Worm (Caenorhabditis elegans): Measurements from ENCODE around the gene Y41E3.18.
A peak's percentile ranks its signal among the peaks of the same experiment; 100 is the strongest.

Gene Y41E3.18

DNA sequence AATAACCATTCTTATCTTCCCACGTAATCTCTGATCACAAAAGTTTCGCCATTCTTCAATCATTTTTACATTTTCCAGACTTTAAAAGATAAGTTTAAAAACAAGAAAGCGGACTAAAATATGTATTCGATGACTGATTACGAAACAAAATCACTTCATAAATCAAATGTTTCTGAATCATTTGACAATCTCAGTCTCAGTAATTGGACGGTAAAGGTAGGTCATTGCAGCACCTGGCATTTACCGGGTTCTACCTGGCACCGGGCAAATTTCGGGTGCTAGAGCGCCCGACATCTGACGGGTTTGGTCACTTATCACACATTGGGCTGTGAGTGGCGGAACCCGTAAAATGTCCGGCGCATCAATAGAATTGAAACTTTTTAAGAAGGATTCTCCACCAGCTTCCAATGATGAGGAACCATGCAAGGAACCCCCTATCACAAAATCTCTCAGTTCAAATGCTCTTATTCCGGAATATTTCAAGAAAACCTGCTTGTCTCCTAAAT is 9.4 kb downstream of the Y41E3.18 start, which contains the start of gene Y41E3.19:
Y41E3.19 (plus strand) TSS at position 51 of the 506 bp plus-strand sequence.
- TF ChIP-seq pha-4 (tag; optimal IDR thresholded peaks at IDR 0.05) (no peak), nhr-2 (tag; optimal IDR thresholded peaks at IDR 0.05) (no peak), cnd-1 (tag; optimal IDR thresholded peaks at IDR 0.05) (no peak), M03D4.4 (tag; optimal IDR thresholded peaks at IDR 0.05) (no peak), flh-1 (GFP tag; optimal IDR thresholded peaks at IDR 0.05) (no peak), ceh-83 (GFP tag; optimal IDR thresholded peaks at IDR 0.05) (no peak), hlh-1 (tag; optimal IDR thresholded peaks at IDR 0.05) (no peak), elt-3 (tag; optimal IDR thresholded peaks at IDR 0.05) (no peak), zip-8 (tag; optimal IDR thresholded peaks at IDR 0.05) (no peak), blmp-1 (tag; optimal IDR thresholded peaks at IDR 0.05) (no peak), drap-1 (GFP tag; optimal IDR thresholded peaks at IDR 0.05) (no peak), nhr-12 (tag; optimal IDR thresholded peaks at IDR 0.05) (no peak), sem-2 (GFP tag; optimal IDR thresholded peaks at IDR 0.05) (no peak), ceh-39 (tag; optimal IDR thresholded peaks at IDR 0.05) (no peak), bed-3 (GFP tag; optimal IDR thresholded peaks at IDR 0.05) (no peak), unc-62 (GFP tag; optimal IDR thresholded peaks at IDR 0.05) (no peak), nhr-76 (tag; optimal IDR thresholded peaks at IDR 0.05) (no peak), ces-1 (GFP tag; optimal IDR thresholded peaks at IDR 0.05) (no peak)

DNA sequence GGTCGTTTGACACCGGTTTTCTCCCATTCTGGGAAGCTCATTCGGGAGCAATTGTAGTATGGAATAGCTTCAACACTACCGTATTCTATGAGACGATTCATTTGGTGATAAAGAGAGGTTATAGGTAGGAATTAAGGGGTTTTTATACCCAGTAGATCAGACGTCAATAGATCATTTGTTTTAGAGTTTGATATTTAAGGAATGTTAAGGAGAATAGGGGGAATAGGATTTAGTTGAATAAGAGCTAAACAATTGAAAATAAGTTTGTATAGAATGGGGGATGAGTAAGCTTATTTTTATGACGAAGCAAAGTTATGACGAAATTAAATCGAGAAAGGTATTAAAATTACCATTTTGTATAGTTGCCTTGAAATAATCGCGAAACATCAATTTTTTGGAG is 12.3 kb downstream of the Y41E3.18 start, which contains the start of gene srt-47:
srt-47 (minus strand) TSS at position 101 of the 400 bp plus-strand sequence.
- TF ChIP-seq lin-32 (GFP tag; optimal IDR thresholded peaks at IDR 0.05): no peak
- TF ChIP-seq sem-2 (GFP tag; optimal IDR thresholded peaks at IDR 0.05): no peak
- no peak for TF ChIP-seq unc-62 (GFP tag; optimal IDR thresholded peaks at IDR 0.05)
- TF ChIP-seq ceh-43 (GFP tag; optimal IDR thresholded peaks at IDR 0.05): no peak
- no peak for TF ChIP-seq nhr-76 (tag; optimal IDR thresholded peaks at IDR 0.05)
- no peak for TF ChIP-seq nhr-12 (tag; optimal IDR thresholded peaks at IDR 0.05)
- no peak for TF ChIP-seq cnd-1 (tag; optimal IDR thresholded peaks at IDR 0.05)
- no peak for TF ChIP-seq ztf-11 (tag; optimal IDR thresholded peaks at IDR 0.05)
- no peak for TF ChIP-seq pha-4 (tag; optimal IDR thresholded peaks at IDR 0.05)
- no peak for TF ChIP-seq sptf-1 (tag; optimal IDR thresholded peaks at IDR 0.05)
- TF ChIP-seq elt-1 (tag; optimal IDR thresholded peaks at IDR 0.05; ENCODE audit: borderline replicate concordance, insufficient read depth): no peak
- TF ChIP-seq flh-1 (GFP tag; optimal IDR thresholded peaks at IDR 0.05): no peak
- TF ChIP-seq ceh-39 (tag; optimal IDR thresholded peaks at IDR 0.05): no peak
- TF ChIP-seq hlh-1 (tag; optimal IDR thresholded peaks at IDR 0.05): no peak
- TF ChIP-seq blmp-1 (tag; optimal IDR thresholded peaks at IDR 0.05): no peak
- no peak for TF ChIP-seq ces-1 (GFP tag; optimal IDR thresholded peaks at IDR 0.05)
- no peak for TF ChIP-seq nhr-28 (tag; optimal IDR thresholded peaks at IDR 0.05)
- no peak for TF ChIP-seq bed-3 (GFP tag; optimal IDR thresholded peaks at IDR 0.05)

DNA sequence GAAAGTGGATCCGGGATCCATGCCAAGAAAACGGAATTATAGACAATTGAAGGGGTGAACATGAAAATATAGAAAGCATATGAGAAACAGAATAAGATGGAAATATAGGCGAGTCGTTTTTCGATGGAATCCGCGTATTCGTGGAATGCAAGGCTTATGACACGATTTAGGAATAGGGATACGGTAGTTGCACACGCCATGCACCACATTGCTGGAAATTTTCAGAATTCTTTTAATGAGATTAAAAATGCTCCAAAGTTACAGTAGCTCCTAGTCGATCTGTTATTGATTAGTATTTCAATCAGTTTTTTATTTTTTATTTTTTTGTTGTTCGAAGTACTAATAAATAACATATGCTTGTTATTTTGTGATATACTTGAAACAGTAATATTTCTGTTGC is 14.5 kb downstream of the Y41E3.18 start:
- TF ChIP-seq lsy-2 (tag; optimal IDR thresholded peaks at IDR 0.05): no peak
- TF ChIP-seq lin-32 (GFP tag; optimal IDR thresholded peaks at IDR 0.05): no peak
- TF ChIP-seq nhr-28 (tag; optimal IDR thresholded peaks at IDR 0.05): no peak
- TF ChIP-seq sptf-1 (tag; optimal IDR thresholded peaks at IDR 0.05): no peak
- no peak for TF ChIP-seq ztf-11 (tag; optimal IDR thresholded peaks at IDR 0.05)
- no peak for TF ChIP-seq pha-4 (tag; optimal IDR thresholded peaks at IDR 0.05)

ce11 chrIV:15049288-15050094 is 16.1 kb downstream of the Y41E3.18 start:
- no peak for TF ChIP-seq blmp-1 (tag; optimal IDR thresholded peaks at IDR 0.05)
- TF ChIP-seq tbx-8 (GFP tag; optimal IDR thresholded peaks at IDR 0.05): peak; percentile 13

DNA sequence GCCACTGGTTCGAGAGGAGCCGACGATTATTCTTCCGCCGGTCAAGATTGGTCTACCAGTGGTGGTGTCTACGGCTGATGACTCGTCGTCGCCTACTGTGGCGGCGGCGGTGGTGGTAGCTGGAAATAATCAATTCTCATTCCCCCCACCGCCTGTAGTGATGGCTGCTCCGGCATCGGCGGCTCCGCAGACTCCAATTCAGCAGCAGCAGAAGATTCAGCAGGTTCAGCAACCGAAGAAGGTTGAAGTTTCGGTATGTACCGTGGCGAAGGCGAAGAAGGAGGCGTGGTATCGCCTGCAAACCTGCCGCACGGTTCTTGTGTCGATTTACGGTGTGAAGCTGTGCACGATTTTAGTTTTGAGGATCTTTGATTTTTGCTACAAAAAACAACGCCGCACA is 19.4 kb downstream of the Y41E3.18 start:
- TF ChIP-seq pha-4 (tag; optimal IDR thresholded peaks at IDR 0.05) (no peak), flh-1 (GFP tag; optimal IDR thresholded peaks at IDR 0.05) (no peak), nhr-237 (tag; optimal IDR thresholded peaks at IDR 0.05) (no peak), M03D4.4 (tag; optimal IDR thresholded peaks at IDR 0.05) (no peak), nhr-76 (tag; optimal IDR thresholded peaks at IDR 0.05) (no peak), nhr-12 (tag; optimal IDR thresholded peaks at IDR 0.05) (no peak), ceh-43 (GFP tag; optimal IDR thresholded peaks at IDR 0.05) (no peak)
